Worm (Caenorhabditis elegans): Measurements from ENCODE around the gene cpg-2.

DNA sequence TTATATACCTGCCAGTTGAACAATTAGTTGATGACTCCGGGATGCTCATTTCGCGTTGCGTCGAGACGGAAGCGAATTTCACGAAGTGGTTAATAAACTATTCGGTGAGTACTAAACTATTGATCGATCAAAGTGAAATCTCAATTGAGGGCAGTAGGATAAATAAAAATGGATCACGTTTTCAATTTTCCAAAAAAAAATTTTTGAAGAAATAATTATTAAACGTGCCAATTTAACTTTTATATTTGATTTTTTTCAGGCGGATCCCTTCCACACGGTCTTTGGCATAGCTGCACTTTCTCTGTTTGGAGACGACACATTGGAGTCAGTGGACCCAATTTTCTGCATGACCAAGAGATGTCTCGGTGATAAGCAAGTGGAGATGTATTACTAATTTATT lies 32.2 kb upstream of the cpg-2 start, which contains the start of gene B0280.17:
- TF ChIP-seq B0019.2 (GFP tag; conservative IDR thresholded peaks at IDR 0.05) (no peak), lin-26 (GFP tag; IDR thresholded peaks at IDR 0.05) (no peak), egl-18 (GFP tag; IDR thresholded peaks at IDR 0.05) (no peak), nhr-27 (tag; optimal IDR thresholded peaks at IDR 0.05) (no peak), hlh-12 (tag; optimal IDR thresholded peaks at IDR 0.05) (no peak), efl-1 (GFP tag; optimal IDR thresholded peaks at IDR 0.05) (no peak), madf-3 (GFP tag; IDR thresholded peaks at IDR 0.05) (no peak), pha-4 (tag; optimal IDR thresholded peaks at IDR 0.05) (no peak), ama-1 (optimal IDR thresholded peaks at IDR 0.05) (no peak), ama-1 (GFP tag; optimal IDR thresholded peaks at IDR 0.05) (no peak), K11D2.4 (GFP tag; IDR thresholded peaks at IDR 0.05) (no peak), nhr-120 (GFP tag; IDR thresholded peaks at IDR 0.05) (no peak)
